Worm (Caenorhabditis elegans) whole organism, early embryonic: ENCODE results near the gene Y69E1A.8.
"Not testable (repeated sequence)": the region's sequence is repeated elsewhere in the genome, so short reads cannot be mapped to it uniquely, and the experiment has no call there.

Experiments
- B0310.2 ChIP-seq: sonication (generic microtip); optimal IDR thresholded peaks from 2 replicates; lab custom pipeline; 2016; ENCODE audit warnings: mild to moderate bottlenecking, missing genetic modification characterization, missing compliant biosample characterization
- F13C5.2 ChIP-seq: sonication (generic microtip); optimal IDR thresholded peaks from 2 replicates; lab custom pipeline; 2017; ENCODE audit warnings: mild to moderate bottlenecking, missing genetic modification characterization, inconsistent platforms, missing compliant biosample characterization
- aly-1 ChIP-seq: sonication (generic microtip); optimal IDR thresholded peaks from 2 replicates; lab custom pipeline; 2016; ENCODE audit warnings: missing genetic modification characterization, missing compliant biosample characterization
- ama-1 ChIP-seq: fragments of 150-350 bp; optimal IDR thresholded peaks from 2 replicates; lab custom pipeline; 2014
- ceh-13 ChIP-seq: fragments of 200-800 bp; sonication (Bioruptor generic); optimal IDR thresholded peaks from 2 replicates; lab custom pipeline; 2018; ENCODE audit warnings: mild to moderate bottlenecking, missing genetic modification characterization, missing compliant biosample characterization
- ceh-36 ChIP-seq: sonication (generic microtip); optimal IDR thresholded peaks from 2 replicates; lab custom pipeline; 2016; ENCODE audit warnings: missing genetic modification characterization, inconsistent platforms, missing compliant biosample characterization
- ets-7 ChIP-seq: sonication (generic microtip); optimal IDR thresholded peaks from 2 replicates; lab custom pipeline; 2016; ENCODE audit warnings: missing genotype, missing genetic modification characterization, missing compliant biosample characterization
- flt-1 ChIP-seq: fragments of 200-800 bp; sonication (Bioruptor generic); IDR thresholded peaks from 2 replicates; pipeline ENCODE4 v1.3.6; 2022; ENCODE audit warnings: missing genetic modification characterization, missing compliant biosample characterization
- hmbx-1 ChIP-seq: sonication (generic microtip); optimal IDR thresholded peaks from 2 replicates; lab custom pipeline; 2016; ENCODE audit warnings: mild to moderate bottlenecking, missing genetic modification characterization, missing compliant biosample characterization
- hmg-4 ChIP-seq: fragments of 200-800 bp; sonication (Bioruptor generic); optimal IDR thresholded peaks from 2 replicates; lab custom pipeline; 2018; ENCODE audit warnings: mild to moderate bottlenecking, missing genetic modification characterization, missing compliant biosample characterization
- hnd-1 ChIP-seq: sonication (generic microtip); optimal IDR thresholded peaks from 2 replicates; lab custom pipeline; 2016; ENCODE audit warnings: missing genetic modification characterization, missing compliant biosample characterization
- pes-1 ChIP-seq: fragments of 200-800 bp; sonication (Bioruptor generic); IDR thresholded peaks from 2 replicates; pipeline ENCODE4 v1.3.6; 2022; ENCODE audit warnings: missing genetic modification reagents, missing genetic modification characterization, missing compliant biosample characterization
- scrt-1 ChIP-seq: fragments of 200-800 bp; sonication (Bioruptor generic); IDR thresholded peaks from 2 replicates; pipeline ENCODE4 v1.3.6; 2022; ENCODE audit warnings: missing genetic modification characterization, missing compliant biosample characterization
- sea-1 ChIP-seq: fragments of 200-800 bp; sonication (Bioruptor generic); conservative IDR thresholded peaks from 2 replicates; pipeline ENCODE4 v1.3.6; 2022; ENCODE audit warnings: missing genetic modification characterization, missing compliant biosample characterization
- tbx-11 ChIP-seq: fragments of 200-800 bp; sonication (Bioruptor generic); IDR thresholded peaks from 2 replicates; pipeline ENCODE4 v1.3.6; 2022; ENCODE audit warnings: missing genetic modification characterization, missing compliant biosample characterization
- tbx-37 ChIP-seq: fragments of 200-800 bp; sonication (Bioruptor generic); conservative IDR thresholded peaks from 2 replicates; pipeline ENCODE4 v1.3.6; 2022; ENCODE audit warnings: missing genetic modification reagents, missing genetic modification characterization, missing compliant biosample characterization
- tra-4 ChIP-seq: sonication (generic microtip); optimal IDR thresholded peaks from 2 replicates; lab custom pipeline; 2017; ENCODE audit warnings: missing genetic modification characterization, missing compliant biosample characterization

Gene Y69E1A.8

DNA sequence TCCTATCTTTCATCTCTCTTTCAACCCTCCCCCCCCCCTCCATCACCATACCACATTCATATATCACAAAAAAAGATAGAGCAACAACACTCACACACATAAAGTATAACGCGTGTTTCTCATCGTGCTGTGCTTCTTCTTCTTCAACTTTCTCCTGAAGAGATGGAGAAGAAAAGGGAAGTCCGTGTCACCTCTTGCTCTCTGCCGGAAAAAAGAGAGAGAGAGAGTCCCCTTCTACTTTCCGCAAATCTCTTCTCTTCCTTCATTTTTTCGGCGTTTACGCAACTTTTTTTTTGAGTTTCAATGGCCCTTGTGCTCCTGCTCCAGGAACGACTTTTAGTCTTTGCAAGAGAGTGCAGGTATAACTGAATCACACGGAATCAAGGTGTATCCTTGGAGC is 13.3 kb downstream of the Y69E1A.8 start:
- TF ChIP-seq ama-1 (lab: Kevin White, UChicago), result no peak
- no peak for TF ChIP-seq pes-1 (GFP tag; lab: Robert Waterston, UW)
- TF ChIP-seq scrt-1 (GFP tag; lab: Robert Waterston, UW), result no peak
- TF ChIP-seq ceh-13, result no peak
- TF ChIP-seq aly-1 (tag; lab: Kevin White, UChicago), result no peak
- TF ChIP-seq tbx-37 (GFP tag; lab: Robert Waterston, UW), result no peak
- TF ChIP-seq hnd-1 (tag; lab: Kevin White, UChicago), result no peak
- TF ChIP-seq flt-1, result no peak
- TF ChIP-seq F13C5.2 (tag; lab: Kevin White, UChicago), result no peak
- TF ChIP-seq hmg-4 (GFP tag; lab: Kevin White, UChicago), result no peak

DNA sequence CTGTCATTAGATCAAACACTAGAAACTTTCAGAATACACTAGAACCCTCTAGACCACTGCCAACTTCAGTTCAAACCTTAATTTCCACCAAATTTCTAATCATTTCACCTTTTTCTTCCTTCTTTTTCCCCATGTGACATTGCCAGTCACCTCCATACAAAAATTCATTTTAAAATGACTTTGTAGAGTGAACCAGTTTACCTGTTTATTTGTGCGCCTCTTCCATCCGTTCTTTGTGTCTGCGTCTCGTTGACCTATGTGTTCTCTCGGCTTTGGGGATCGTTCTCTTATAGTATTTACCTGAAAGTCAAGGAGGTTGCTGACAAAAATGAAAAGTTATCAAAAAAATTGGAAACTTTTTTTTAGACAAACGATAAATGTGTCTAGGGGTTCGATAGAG is 14.2 kb downstream of the Y69E1A.8 start:
- TF ChIP-seq hmbx-1 (tag; lab: Kevin White, UChicago) (no peak), hnd-1 (tag; lab: Kevin White, UChicago) (no peak), hmg-4 (GFP tag; lab: Kevin White, UChicago) (no peak), B0310.2 (tag; lab: Kevin White, UChicago) (no peak), tbx-11 (GFP tag; lab: Robert Waterston, UW) (no peak), tra-4 (no peak), F13C5.2 (tag; lab: Kevin White, UChicago) (no peak), scrt-1 (GFP tag; lab: Robert Waterston, UW) (no peak), ceh-36 (tag; lab: Kevin White, UChicago) (no peak), pes-1 (GFP tag; lab: Robert Waterston, UW) (no peak)

DNA sequence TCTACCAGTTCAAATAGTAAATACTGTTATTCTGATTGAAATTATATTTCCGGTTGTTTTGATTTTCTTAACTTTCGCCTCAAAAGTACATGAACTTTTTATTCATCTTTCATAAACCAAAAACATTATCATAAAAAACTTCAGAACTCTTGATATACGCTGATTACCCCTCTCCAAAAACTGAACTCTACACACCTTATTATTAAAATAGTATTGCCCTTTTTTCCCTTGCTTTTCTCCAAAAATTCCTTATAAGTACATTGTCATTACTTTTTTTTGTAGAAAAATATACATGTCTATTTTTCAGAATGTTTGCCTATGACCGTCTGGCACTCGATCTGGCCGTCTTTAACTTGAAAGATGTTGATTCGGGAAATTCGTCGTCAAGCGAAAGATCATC is 15.4 kb downstream of the Y69E1A.8 start, which contains the start of gene Y43E12A.2:
Gene Y43E12A.2 (plus strand): TSS at position 301 of the 400 bp plus-strand sequence.
- no peak for TF ChIP-seq hnd-1 (tag; lab: Kevin White, UChicago)
- no peak for TF ChIP-seq ets-7 (tag; lab: Kevin White, UChicago)
- no peak for TF ChIP-seq flt-1
- TF ChIP-seq ama-1 (lab: Kevin White, UChicago), result no peak
- TF ChIP-seq scrt-1 (GFP tag; lab: Robert Waterston, UW), result no peak
- no peak for TF ChIP-seq pes-1 (GFP tag; lab: Robert Waterston, UW)
- no peak for TF ChIP-seq aly-1 (tag; lab: Kevin White, UChicago)

DNA sequence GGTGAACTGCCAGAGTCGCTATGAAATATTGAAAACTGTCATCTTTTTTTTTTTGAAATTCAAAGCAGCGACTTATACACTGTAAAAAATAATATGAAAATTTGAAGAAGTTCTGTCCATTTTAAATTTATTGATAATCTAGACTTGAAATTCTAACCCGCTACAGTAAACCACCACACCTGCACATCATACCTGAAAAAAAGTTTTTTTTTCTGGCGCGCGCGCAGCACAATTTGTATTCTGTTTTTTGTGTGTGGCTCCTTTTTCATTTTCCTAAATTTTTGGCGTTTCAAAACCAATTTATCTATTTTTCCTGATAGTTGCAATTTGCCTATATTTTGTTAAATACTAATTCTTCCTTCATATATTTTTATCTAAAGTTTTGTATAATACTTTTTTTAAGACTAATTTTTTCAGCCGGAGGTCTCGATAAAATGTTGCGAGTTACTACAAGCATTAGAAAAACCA is 19.2 kb downstream of the Y69E1A.8 start, which contains the start of gene cyb-2.1:
Gene cyb-2.1 (plus strand): TSS at position 418 of the 468 bp plus-strand sequence.
- no peak for TF ChIP-seq hmbx-1 (tag; lab: Kevin White, UChicago)
- no peak for TF ChIP-seq hmg-4 (GFP tag; lab: Kevin White, UChicago)
- TF ChIP-seq sea-1 (GFP tag; lab: Robert Waterston, UW), result no peak
- no peak for TF ChIP-seq tbx-37 (GFP tag; lab: Robert Waterston, UW)
- no peak for TF ChIP-seq hnd-1 (tag; lab: Kevin White, UChicago)
- TF ChIP-seq ets-7 (tag; lab: Kevin White, UChicago), result no peak
- no peak for TF ChIP-seq F13C5.2 (tag; lab: Kevin White, UChicago)
- TF ChIP-seq flt-1, result no peak
- no peak for TF ChIP-seq scrt-1 (GFP tag; lab: Robert Waterston, UW)
- no peak for TF ChIP-seq tra-4
- no peak for TF ChIP-seq tbx-11 (GFP tag; lab: Robert Waterston, UW)
- no peak for TF ChIP-seq ama-1 (lab: Kevin White, UChicago)

DNA sequence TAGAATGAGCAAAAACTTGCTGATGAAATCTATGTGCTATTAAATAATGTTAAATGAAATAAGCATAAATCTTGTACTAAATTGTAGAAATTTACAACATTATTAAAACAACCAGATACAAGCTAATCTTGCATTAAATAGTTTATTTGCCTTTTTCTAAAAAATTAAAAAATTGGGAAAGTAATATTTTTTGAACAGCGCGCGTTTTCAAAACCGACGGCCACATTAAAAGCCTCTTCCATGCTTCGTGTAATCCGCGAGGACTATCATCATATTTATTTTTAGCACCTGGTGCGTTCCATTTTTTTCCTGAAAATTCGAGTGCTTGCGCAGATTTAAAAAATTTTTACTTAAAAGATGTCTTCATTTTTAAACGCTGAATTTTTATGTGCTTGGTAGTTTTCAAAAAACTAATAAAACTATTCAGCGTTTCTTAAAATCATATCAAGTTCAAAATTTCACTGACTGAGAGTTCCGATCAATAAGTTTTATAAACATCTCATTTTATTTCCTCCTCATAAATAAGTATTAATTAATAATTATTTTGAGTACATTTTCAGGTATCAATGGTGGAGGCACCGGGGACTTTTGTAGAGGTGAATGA is 21.0 kb downstream of the Y69E1A.8 start, which contains the start of gene Y43E12A.3:
Gene Y43E12A.3 (plus strand): TSS at position 554 of the 604 bp plus-strand sequence.
- TF ChIP-seq flt-1; sea-1 (GFP tag; lab: Robert Waterston, UW); tbx-37 (GFP tag; lab: Robert Waterston, UW): not testable (repeated sequence)

DNA sequence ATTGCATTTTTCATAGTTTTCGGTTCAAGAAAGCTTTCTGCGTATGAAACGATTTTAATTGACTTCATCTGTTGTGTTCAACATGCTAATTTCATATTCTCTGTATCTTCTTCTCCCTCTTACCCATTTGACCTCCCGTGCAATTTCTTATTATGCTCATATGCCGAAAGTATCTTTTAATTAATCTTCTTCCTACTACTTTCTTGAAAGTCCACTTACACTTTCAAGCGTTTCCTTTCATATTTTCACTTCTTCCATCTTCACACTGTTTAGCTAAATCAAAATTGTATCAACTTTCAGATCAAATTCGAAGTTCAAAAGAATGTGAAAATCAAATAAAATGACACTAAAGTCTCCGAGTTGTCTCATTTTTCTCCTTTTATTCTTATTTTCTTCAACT is 24.3 kb downstream of the Y69E1A.8 start, which contains the start of gene F13H10.5:
Gene F13H10.5 (plus strand): TSS at position 301 of the 400 bp plus-strand sequence.
- TF ChIP-seq aly-1 (tag; lab: Kevin White, UChicago) (no peak), sea-1 (GFP tag; lab: Robert Waterston, UW) (no peak), pes-1 (GFP tag; lab: Robert Waterston, UW) (no peak), B0310.2 (tag; lab: Kevin White, UChicago) (no peak), ceh-36 (tag; lab: Kevin White, UChicago) (no peak), tbx-11 (GFP tag; lab: Robert Waterston, UW) (no peak), tra-4 (no peak), hmg-4 (GFP tag; lab: Kevin White, UChicago) (no peak), hnd-1 (tag; lab: Kevin White, UChicago) (no peak), tbx-37 (GFP tag; lab: Robert Waterston, UW) (no peak), ets-7 (tag; lab: Kevin White, UChicago) (no peak), scrt-1 (GFP tag; lab: Robert Waterston, UW) (no peak), F13C5.2 (tag; lab: Kevin White, UChicago) (no peak), ceh-13 (no peak), hmbx-1 (tag; lab: Kevin White, UChicago) (no peak), flt-1 (no peak), ama-1 (lab: Kevin White, UChicago) (no peak)

DNA sequence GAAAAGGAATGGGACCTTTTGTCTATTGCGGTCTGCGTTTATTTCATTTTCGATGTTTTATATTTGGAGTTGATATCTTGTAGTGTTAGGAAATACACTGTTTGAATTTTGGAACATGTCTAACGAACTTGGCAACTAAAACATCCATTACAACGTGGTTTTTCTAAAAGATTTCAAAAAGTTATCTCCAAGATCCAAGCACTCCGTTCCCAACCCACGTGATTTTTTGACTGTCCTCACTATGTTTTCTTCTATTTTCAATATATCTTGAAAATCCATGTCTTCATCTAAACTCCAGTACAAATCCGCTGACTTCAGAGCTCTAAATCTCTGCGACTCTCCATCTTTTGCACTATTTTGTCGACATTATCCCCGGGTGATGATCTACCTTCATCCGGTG is 35.2 kb downstream of the Y69E1A.8 start, which contains the start of gene F13H10.9:
Gene F13H10.9 (plus strand): TSS at position 301 of the 400 bp plus-strand sequence.
- no peak for TF ChIP-seq ceh-36 (tag; lab: Kevin White, UChicago)
- no peak for TF ChIP-seq ama-1 (lab: Kevin White, UChicago)
- no peak for TF ChIP-seq sea-1 (GFP tag; lab: Robert Waterston, UW)
- no peak for TF ChIP-seq scrt-1 (GFP tag; lab: Robert Waterston, UW)
- TF ChIP-seq tra-4, result no peak
